Fruit fly (Drosophila melanogaster) whole organism, wandering third instar larva: ENCODE measurements around the gene Apc.

ENCODE experiments used
- Abd-B ChIP-seq: fragments of >200 bp; optimal IDR thresholded peaks from 2 replicates; lab custom pipeline; 2017; ENCODE audit warnings: missing biosample characterization, missing genetic modification characterization
- CG32264 ChIP-seq: fragments of 200-800 bp; sonication (Bioruptor generic); optimal IDR thresholded peaks from 2 replicates; lab custom pipeline; 2016; ENCODE audit warnings: missing biosample characterization, missing genetic modification characterization
- CG9705 ChIP-seq: fragments of 200-800 bp; sonication (Bioruptor generic); optimal IDR thresholded peaks from 2 replicates; lab custom pipeline; 2018; ENCODE audit warnings: missing biosample characterization, mild to moderate bottlenecking, missing genetic modification characterization
- CrebA ChIP-seq: fragments of 200-800 bp; sonication (Bioruptor generic); optimal IDR thresholded peaks from 2 replicates; lab custom pipeline; 2016; ENCODE audit warnings: missing biosample characterization, mild to moderate bottlenecking, missing genetic modification characterization, borderline replicate concordance
- Dfd ChIP-seq: fragments of >200 bp; optimal IDR thresholded peaks from 2 replicates; lab custom pipeline; 2017; ENCODE audit warnings: missing biosample characterization, missing genetic modification characterization
- Dif ChIP-seq: fragments of 200-275, 200-300 bp; sonication (Bioruptor generic); optimal IDR thresholded peaks from 2 replicates; lab custom pipeline; 2018; ENCODE audit warnings: missing biosample characterization, missing genetic modification characterization; ENCODE audit not compliant: partially characterized antibody
- GATAd ChIP-seq: sonication (Bioruptor generic); optimal IDR thresholded peaks from 2 replicates; lab custom pipeline; 2016; ENCODE audit warnings: missing biosample characterization, missing genetic modification characterization
- HLH106 ChIP-seq: fragments of 200-800 bp; optimal IDR thresholded peaks from 3 replicates; lab custom pipeline; 2019; ENCODE audit warnings: missing biosample characterization, mild to moderate bottlenecking, missing genetic modification characterization, moderate library complexity
- Hnf4 ChIP-seq: fragments of 200-800 bp; sonication (Bioruptor generic); optimal IDR thresholded peaks from 2 replicates; lab custom pipeline; 2016; ENCODE audit warnings: missing biosample characterization, mild to moderate bottlenecking, missing genetic modification characterization
- Hr78 ChIP-seq: fragments of >200 bp; optimal IDR thresholded peaks from 2 replicates; lab custom pipeline; 2017; ENCODE audit warnings: missing biosample characterization, missing genetic modification characterization
- Hr83 ChIP-seq: fragments of 200-300 bp; sonication (Bioruptor generic); optimal IDR thresholded peaks from 2 replicates; lab custom pipeline; 2016; ENCODE audit warnings: missing biosample characterization, mild to moderate bottlenecking, missing genetic modification characterization, moderate library complexity; ENCODE audit not compliant: poor library complexity, severe bottlenecking
- Jra ChIP-seq: sonication (Bioruptor generic); optimal IDR thresholded peaks from 2 replicates; lab custom pipeline; 2016; ENCODE audit warnings: missing biosample characterization, missing genetic modification characterization
- Mio ChIP-seq: sonication (Bioruptor generic); optimal IDR thresholded peaks from 2 replicates; lab custom pipeline; 2016; ENCODE audit warnings: missing biosample characterization, missing genetic modification characterization
- Myc ChIP-seq: fragments of >200 bp; optimal IDR thresholded peaks from 2 replicates; lab custom pipeline; 2017
- N ChIP-seq: fragments of >200 bp; optimal IDR thresholded peaks from 2 replicates; lab custom pipeline; 2018; ENCODE audit warnings: missing biosample characterization, missing external identifiers, missing genetic modification characterization
- OdsH ChIP-seq: fragments of 200-800 bp; sonication (Bioruptor generic); optimal IDR thresholded peaks from 2 replicates; lab custom pipeline; 2016; ENCODE audit warnings: missing biosample characterization, mild to moderate bottlenecking, missing genetic modification characterization
- Rel ChIP-seq, 2 experiments: fragments of 200-800 bp; sonication (Bioruptor generic) in 1 of 2; optimal IDR thresholded peaks; 2 replicates in 1 of 2; 3 replicates in 1 of 2; lab custom pipeline; 2016 to 2019; ENCODE audit warnings: mild to moderate bottlenecking in 2 of 2, missing biosample characterization in 2 of 2, missing genetic modification characterization in 2 of 2, moderate library complexity in 1 of 2
- Sp1 ChIP-seq: fragments of 200-800 bp; sonication (Bioruptor generic); optimal IDR thresholded peaks from 3 replicates; lab custom pipeline; 2019; ENCODE audit warnings: missing biosample characterization, mild to moderate bottlenecking, missing genetic modification characterization, moderate library complexity
- Vsx2 ChIP-seq: fragments of 200-300, 225-300 bp; sonication (Bioruptor generic); optimal IDR thresholded peaks from 2 replicates; lab custom pipeline; 2018; ENCODE audit warnings: missing biosample characterization, missing genetic modification characterization; ENCODE audit not compliant: partially characterized antibody
- br ChIP-seq: fragments of 200-800 bp; sonication (Bioruptor generic); optimal IDR thresholded peaks from 2 replicates; lab custom pipeline; 2016; ENCODE audit warnings: missing biosample characterization, missing genetic modification characterization
- brk ChIP-seq: fragments of 200-800 bp; sonication (Bioruptor generic); optimal IDR thresholded peaks from 2 replicates; lab custom pipeline; 2016; ENCODE audit warnings: missing biosample characterization, mild to moderate bottlenecking, missing genetic modification characterization
- dl ChIP-seq, 2 experiments: fragments of 175-275, 200-275 bp in 1 of 2; fragments of 200-275 bp in 1 of 2; sonication (Bioruptor generic); optimal IDR thresholded peaks; lab custom pipeline; 2018; ENCODE audit warnings: mild to moderate bottlenecking in 2 of 2, missing biosample characterization in 2 of 2, missing genetic modification characterization in 2 of 2, moderate library complexity in 2 of 2; ENCODE audit not compliant: partially characterized antibody in 2 of 2, insufficient read depth in 1 of 2
- dmrt93B ChIP-seq: fragments of 200-800 bp; sonication (Bioruptor generic); optimal IDR thresholded peaks from 2 replicates; lab custom pipeline; 2018; ENCODE audit warnings: missing biosample characterization, mild to moderate bottlenecking, missing genetic modification characterization
- dsf ChIP-seq: sonication (Bioruptor generic); optimal IDR thresholded peaks from 2 replicates; lab custom pipeline; 2016; ENCODE audit warnings: missing biosample characterization, missing genetic modification characterization, borderline replicate concordance
- ey ChIP-seq: fragments of 200-800 bp; sonication (Bioruptor generic); optimal IDR thresholded peaks from 2 replicates; lab custom pipeline; 2016; ENCODE audit warnings: missing biosample characterization, missing genetic modification characterization
- foxo ChIP-seq, 2 experiments: fragments of 200-800 bp; sonication (Bioruptor generic); optimal IDR thresholded peaks; 2 replicates in 1 of 2; 3 replicates in 1 of 2; lab custom pipeline; 2016 to 2017; ENCODE audit warnings: missing biosample characterization in 2 of 2, missing genetic modification characterization in 2 of 2
- fru ChIP-seq: fragments of 200-800 bp; sonication (Bioruptor generic); optimal IDR thresholded peaks from 3 replicates; lab custom pipeline; 2016; ENCODE audit warnings: missing biosample characterization, mild to moderate bottlenecking, missing genetic modification characterization
- h ChIP-seq: fragments of 200-800 bp; sonication (Bioruptor generic); optimal IDR thresholded peaks from 3 replicates; lab custom pipeline; 2016; ENCODE audit warnings: missing biosample characterization, mild to moderate bottlenecking, missing genetic modification characterization
- jim ChIP-seq: fragments of 175-275, 200-325 bp; sonication (Bioruptor generic); optimal IDR thresholded peaks from 2 replicates; lab custom pipeline; 2016; ENCODE audit warnings: missing biosample characterization, mild to moderate bottlenecking, missing genetic modification characterization
- lola ChIP-seq: fragments of >200 bp; optimal IDR thresholded peaks from 2 replicates; lab custom pipeline; 2017; ENCODE audit warnings: missing biosample characterization, missing genetic modification characterization
- psq ChIP-seq: fragments of 200-800 bp; sonication (Bioruptor generic); optimal IDR thresholded peaks from 3 replicates; lab custom pipeline; 2017; ENCODE audit warnings: missing biosample characterization, mild to moderate bottlenecking, missing genetic modification characterization, moderate library complexity
- rgr ChIP-seq: fragments of 200-800 bp; sonication (Bioruptor generic); optimal IDR thresholded peaks from 3 replicates; lab custom pipeline; 2016; ENCODE audit warnings: missing biosample characterization, mild to moderate bottlenecking, missing genetic modification characterization
- sage ChIP-seq: fragments of 200-800 bp; sonication (Bioruptor generic); optimal IDR thresholded peaks from 2 replicates; lab custom pipeline; 2016; ENCODE audit warnings: missing biosample characterization, mild to moderate bottlenecking, missing genetic modification characterization
- sv ChIP-seq: fragments of 200-800 bp; sonication (Bioruptor generic); optimal IDR thresholded peaks from 3 replicates; lab custom pipeline; 2016; ENCODE audit warnings: missing biosample characterization, missing genetic modification characterization
- tai ChIP-seq: sonication (Bioruptor generic); optimal IDR thresholded peaks from 2 replicates; lab custom pipeline; 2016; ENCODE audit warnings: missing biosample characterization, missing genetic modification characterization
- usp ChIP-seq: fragments of >200 bp; optimal IDR thresholded peaks from 2 replicates; lab custom pipeline; 2017; ENCODE audit warnings: missing biosample characterization, missing genetic modification characterization
- woc ChIP-seq: sonication (Bioruptor generic); optimal IDR thresholded peaks from 2 replicates; lab custom pipeline; 2016; ENCODE audit warnings: missing biosample characterization, mild to moderate bottlenecking, missing genetic modification characterization

Apc gene

dm6 chr3R:28880066-28880842 lies 35.7 kb upstream of the Apc start, which contains the start of the genes Nepl19 and Nepl20:
Gene Nepl19, minus strand, starts transcription at chr3R:28880122.
Gene Nepl20, plus strand, starts transcription at chr3R:28880792.
- no peak for TF ChIP-seq GATAd
- no peak for TF ChIP-seq jim (GFP tag; lab: Kevin White, UChicago)
- TF ChIP-seq Rel (GFP tag; optimal IDR thresholded peaks at IDR 0.05; lab: Kevin White, UChicago), result peak; percentile 51
- TF ChIP-seq Rel (tag; optimal IDR thresholded peaks at IDR 0.05; lab: Kevin White, UChicago), result peak; percentile 56
- peak; percentile 84 for TF ChIP-seq HLH106
- peak; percentile 53 for TF ChIP-seq woc (GFP tag; lab: Kevin White, UChicago)
- TF ChIP-seq brk, result no peak
- no peak for TF ChIP-seq dsf (GFP tag; lab: Kevin White, UChicago)
- peak; percentile 90 for TF ChIP-seq rgr (GFP tag; lab: Kevin White, UChicago)
- peak; percentile 79 for TF ChIP-seq Sp1
- peak; percentile 92 for TF ChIP-seq OdsH (GFP tag; lab: Kevin White, UChicago)
- peak in 1 of 2 experiments; percentile 90 for TF ChIP-seq foxo (GFP tag; optimal IDR thresholded peaks at IDR 0.05; lab: Kevin White, UChicago)
- no peak for TF ChIP-seq Vsx2
- peak; percentile 80 for TF ChIP-seq psq (GFP tag; lab: Kevin White, UChicago)
- TF ChIP-seq Hr83 (GFP tag; lab: Kevin White, UChicago), result no peak
- TF ChIP-seq lola (GFP tag; lab: Kevin White, UChicago), result no peak
- TF ChIP-seq ey (GFP tag; lab: Kevin White, UChicago), result peak; percentile 87
- TF ChIP-seq sv (GFP tag; lab: Kevin White, UChicago), result peak; percentile 81
- TF ChIP-seq N (GFP tag; lab: Kevin White, UChicago), result no peak
- peak; percentile 41 for TF ChIP-seq CrebA (GFP tag; lab: Kevin White, UChicago)
- TF ChIP-seq Jra (GFP tag; lab: Kevin White, UChicago), result no peak
- TF ChIP-seq usp, result no peak
- no peak for TF ChIP-seq Dif
- peak; percentile 93 for TF ChIP-seq h (GFP tag; lab: Kevin White, UChicago)
- TF ChIP-seq dmrt93B (GFP tag; lab: Kevin White, UChicago), result peak; percentile 68
- peak; percentile 12 for TF ChIP-seq Mio (GFP tag; lab: Kevin White, UChicago)
- no peak for TF ChIP-seq tai
- TF ChIP-seq CG9705, result no peak
- TF ChIP-seq Abd-B (GFP tag; lab: Kevin White, UChicago), result no peak
- TF ChIP-seq Hnf4 (GFP tag; lab: Kevin White, UChicago), result peak; percentile 85
- no peak for TF ChIP-seq dl (GFP tag; optimal IDR thresholded peaks at IDR 0.05; lab: Kevin White, UChicago; ENCODE audit: insufficient read depth in 1 of 2, partially characterized antibody in 2 of 2)
- no peak for TF ChIP-seq Myc
- TF ChIP-seq CG32264 (GFP tag; lab: Kevin White, UChicago), result peak; percentile 41
- TF ChIP-seq sage (GFP tag; lab: Kevin White, UChicago), result peak; percentile 77
- no peak for TF ChIP-seq Hr78 (GFP tag; lab: Kevin White, UChicago)
- TF ChIP-seq Dfd, result no peak
- peak; percentile 89 for TF ChIP-seq fru (GFP tag; lab: Kevin White, UChicago)
- peak; percentile 86 for TF ChIP-seq br (GFP tag; lab: Kevin White, UChicago)

dm6 chr3R:28875345-28875744 lies 30.8 kb upstream of the Apc start, which contains the start of gene Nepl18:
Gene Nepl18, plus strand, starts transcription at chr3R:28875621.
- TF ChIP-seq Vsx2 (no peak), lola (GFP tag; lab: Kevin White, UChicago) (no peak), Mio (GFP tag; lab: Kevin White, UChicago) (no peak), HLH106 (no peak), CG9705 (no peak), rgr (GFP tag; lab: Kevin White, UChicago) (no peak), Jra (GFP tag; lab: Kevin White, UChicago) (no peak), Myc (no peak), psq (GFP tag; lab: Kevin White, UChicago) (no peak), Abd-B (GFP tag; lab: Kevin White, UChicago) (no peak), Hr83 (GFP tag; lab: Kevin White, UChicago) (no peak), jim (GFP tag; lab: Kevin White, UChicago) (no peak), ey (GFP tag; lab: Kevin White, UChicago) (no peak), fru (GFP tag; lab: Kevin White, UChicago) (no peak), Rel (GFP tag; optimal IDR thresholded peaks at IDR 0.05; lab: Kevin White, UChicago) (no peak), Rel (tag; optimal IDR thresholded peaks at IDR 0.05; lab: Kevin White, UChicago) (no peak)
